Fruit fly (Drosophila melanogaster): ENCODE measurements around the gene CG2854.

The CG2854 gene

DNA sequence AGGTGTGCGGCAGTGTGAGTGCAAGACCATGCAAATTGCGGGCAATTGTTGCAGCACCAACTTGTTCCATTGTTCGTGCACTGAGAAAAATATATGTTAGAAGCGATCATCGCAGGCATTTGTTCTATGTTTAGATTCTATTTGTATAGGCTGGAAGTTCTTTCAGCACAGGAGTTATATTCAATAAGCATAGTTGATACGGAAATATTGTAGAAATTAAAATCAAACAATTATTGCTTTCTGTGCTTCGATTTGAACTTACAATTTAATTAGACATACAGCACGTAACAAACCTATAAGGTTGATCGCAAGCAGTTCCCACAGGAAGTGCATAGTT is 23.3 kb downstream of the CG2854 start:
- TF ChIP-seq cyc (GFP tag; optimal IDR thresholded peaks at IDR 0.05), result no peak
- TF ChIP-seq salr (GFP tag; optimal IDR thresholded peaks at IDR 0.05), result no peak
- no peak for TF ChIP-seq OdsH (GFP tag; optimal IDR thresholded peaks at IDR 0.05)
- peak; percentile 43; the same call in 1 of the 2 replicates for TF ChIP-seq CG11294 (GFP tag; IDR thresholded peaks at IDR 0.05)
- no peak for TF ChIP-seq CG32006 (GFP tag; optimal IDR thresholded peaks at IDR 0.05)
- TF ChIP-seq CG4318 (GFP tag; optimal IDR thresholded peaks at IDR 0.05), result no peak
- no peak for TF ChIP-seq Eip93F (GFP tag; optimal IDR thresholded peaks at IDR 0.05)
- no peak for TF ChIP-seq CG10669 (GFP tag; optimal IDR thresholded peaks at IDR 0.05)
- no peak for TF ChIP-seq CG10631 (GFP tag; optimal IDR thresholded peaks at IDR 0.05)
- TF ChIP-seq ss (GFP tag; optimal IDR thresholded peaks at IDR 0.05), result no peak
- no peak for TF ChIP-seq CG6808 (GFP tag; optimal IDR thresholded peaks at IDR 0.05)
- no peak for TF ChIP-seq CG9139 (GFP tag; optimal IDR thresholded peaks at IDR 0.05)
- no peak for TF ChIP-seq Met (GFP tag; optimal IDR thresholded peaks at IDR 0.05)
- TF ChIP-seq svp (GFP tag), result peak; percentile 36
- no peak for TF ChIP-seq topi (GFP tag; optimal IDR thresholded peaks at IDR 0.05)
- TF ChIP-seq lz (GFP tag; optimal IDR thresholded peaks at IDR 0.05), result no peak
- TF ChIP-seq Sox102F (GFP tag; optimal IDR thresholded peaks at IDR 0.05), result no peak
- TF ChIP-seq CG3032 (tag; optimal IDR thresholded peaks at IDR 0.05), result no peak
- TF ChIP-seq Ets21C (GFP tag; optimal IDR thresholded peaks at IDR 0.05), result no peak
- no peak for TF ChIP-seq Blimp-1 (GFP tag; optimal IDR thresholded peaks at IDR 0.05)
- peak; percentile 68 for TF ChIP-seq CG15336 (GFP tag; IDR thresholded peaks at IDR 0.05)
- peak; percentile 48; the same call in 1 of the 2 replicates for TF ChIP-seq Gug (GFP tag; IDR thresholded peaks at IDR 0.05)
- no peak for TF ChIP-seq Sox15 (GFP tag; optimal IDR thresholded peaks at IDR 0.05)
- TF ChIP-seq esn (GFP tag; optimal IDR thresholded peaks at IDR 0.05), result peak; percentile 17
- TF ChIP-seq dsx (GFP tag; optimal IDR thresholded peaks at IDR 0.05; ENCODE audit: poor library complexity, severe bottlenecking), result no peak
- TF ChIP-seq acj6 (GFP tag; optimal IDR thresholded peaks at IDR 0.05), result no peak
- no peak for TF ChIP-seq CG8319 (GFP tag; optimal IDR thresholded peaks at IDR 0.05)
- no peak for TF ChIP-seq dac (GFP tag; optimal IDR thresholded peaks at IDR 0.05)
- peak; percentile 27; the same call in 1 of the 3 replicates for TF ChIP-seq CG8119 (GFP tag; IDR thresholded peaks at IDR 0.05)
- TF ChIP-seq CG8632 (GFP tag; optimal IDR thresholded peaks at IDR 0.05), result no peak
- TF ChIP-seq achi (GFP tag; optimal IDR thresholded peaks at IDR 0.05), result no peak
- TF ChIP-seq vri (GFP tag; optimal IDR thresholded peaks at IDR 0.05), result no peak
- no peak for TF ChIP-seq Ets96B (tag; optimal IDR thresholded peaks at IDR 0.05)
- TF ChIP-seq Smox (GFP tag; optimal IDR thresholded peaks at IDR 0.05), result no peak
- TF ChIP-seq CG16779 (tag; optimal IDR thresholded peaks at IDR 0.05), result no peak
- TF ChIP-seq Eip75B (GFP tag; optimal IDR thresholded peaks at IDR 0.05), result no peak
- TF ChIP-seq fd59A (GFP tag; optimal IDR thresholded peaks at IDR 0.05), result no peak
- TF ChIP-seq Eip78C (GFP tag), result peak; percentile 27
- peak; percentile 15 for TF ChIP-seq Lpt (GFP tag; optimal IDR thresholded peaks at IDR 0.05)
- TF ChIP-seq fd85E (GFP tag; optimal IDR thresholded peaks at IDR 0.05), result no peak
- TF ChIP-seq fkh (GFP tag; optimal IDR thresholded peaks at IDR 0.05), result no peak
- TF ChIP-seq Hr39 (GFP tag; optimal IDR thresholded peaks at IDR 0.05), result peak; percentile 8
- TF ChIP-seq CG31627 (GFP tag; optimal IDR thresholded peaks at IDR 0.05), result peak; percentile 2
- no peak for TF ChIP-seq CG11762 (GFP tag; optimal IDR thresholded peaks at IDR 0.05; ENCODE audit: insufficient read depth)
- TF ChIP-seq CG6163 (GFP tag; IDR thresholded peaks at IDR 0.05), result peak; percentile 60; the same call in 2 of the 3 replicates
- peak; percentile 81 for TF ChIP-seq eg (GFP tag; IDR thresholded peaks at IDR 0.05)
- TF ChIP-seq CG7368 (GFP tag; optimal IDR thresholded peaks at IDR 0.05), result no peak
